Fruit fly (Drosophila melanogaster) whole organism, prepupa: ENCODE measurements around the gene Hers.
"Not testable (repeated sequence)": the region's sequence is repeated elsewhere in the genome, so short reads cannot be mapped to it uniquely, and the experiment has no call there.

Experiments
- CG11762 ChIP-seq: fragments of 200-800 bp; sonication (Bioruptor generic); optimal IDR thresholded peaks from 3 replicates; lab custom pipeline; 2016; ENCODE audit warnings: missing biosample characterization, missing genetic modification characterization; ENCODE audit not compliant: insufficient read depth
- CG16779 ChIP-seq: fragments of 200-800 bp; sonication (Bioruptor generic); optimal IDR thresholded peaks from 3 replicates; lab custom pipeline; 2017; ENCODE audit warnings: missing biosample characterization, mild to moderate bottlenecking, missing genetic modification characterization
- CG34406 ChIP-seq: fragments of 200-800 bp; sonication (Bioruptor generic); optimal IDR thresholded peaks from 3 replicates; lab custom pipeline; 2016; ENCODE audit warnings: missing biosample characterization, missing genetic modification characterization
- CG3919 ChIP-seq: fragments of 200-800 bp; sonication (Bioruptor generic); optimal IDR thresholded peaks from 3 replicates; lab custom pipeline; 2016; ENCODE audit warnings: missing biosample characterization, missing genetic modification characterization
- Gug ChIP-seq: fragments of 200-800 bp; sonication (Bioruptor generic); IDR thresholded peaks from 2 replicates; pipeline ENCODE4 v1.3.6; 2022; ENCODE audit warnings: missing biosample characterization, missing genetic modification characterization
- Lpt ChIP-seq: fragments of 200-800 bp; sonication (Bioruptor generic); optimal IDR thresholded peaks from 3 replicates; lab custom pipeline; 2016; ENCODE audit warnings: missing biosample characterization, missing genetic modification characterization
- Met ChIP-seq: fragments of 200-800 bp; sonication (Bioruptor generic); optimal IDR thresholded peaks from 3 replicates; lab custom pipeline; 2016; ENCODE audit warnings: missing biosample characterization, missing genetic modification characterization
- cyc ChIP-seq: fragments of 200-800 bp; sonication (Bioruptor generic); optimal IDR thresholded peaks from 3 replicates; lab custom pipeline; 2016; ENCODE audit warnings: missing biosample characterization, missing genetic modification characterization
- dsx ChIP-seq: fragments of 200-800 bp; optimal IDR thresholded peaks from 3 replicates; lab custom pipeline; 2019; ENCODE audit warnings: missing biosample characterization, mild to moderate bottlenecking, missing genetic modification characterization, moderate library complexity; ENCODE audit not compliant: poor library complexity, severe bottlenecking
- eg ChIP-seq: fragments of 200-800 bp; sonication (Bioruptor generic); IDR thresholded peaks from 3 replicates; pipeline ENCODE4 v1.3.6; 2022; ENCODE audit warnings: missing biosample characterization, missing genetic modification characterization
- net ChIP-seq: fragments of 200-800 bp; sonication (Bioruptor generic); optimal IDR thresholded peaks from 3 replicates; lab custom pipeline; 2016; ENCODE audit warnings: missing biosample characterization, missing genetic modification characterization
- vri ChIP-seq: fragments of 200-800 bp; sonication (Bioruptor generic); optimal IDR thresholded peaks from 3 replicates; lab custom pipeline; 2016; ENCODE audit warnings: missing biosample characterization, mild to moderate bottlenecking, missing genetic modification characterization

- not testable (repeated sequence) for TF ChIP-seq cyc; eg (GFP tag; lab: Robert Waterston, UW); vri (GFP tag; lab: Kevin White, UChicago); CG11762 (GFP tag; lab: Kevin White, UChicago); CG3919; Met; Lpt (GFP tag; lab: Kevin White, UChicago); net (GFP tag; lab: Kevin White, UChicago); dsx (GFP tag; lab: Kevin White, UChicago); CG16779 (tag; lab: Kevin White, UChicago); Gug; CG34406 (GFP tag; lab: Kevin White, UChicago)
These were observed 63.1 kb downstream of the Hers start, which contains the start of gene CG45489 for dm6 chrX:19929078-19929477.
